Worm (Caenorhabditis elegans) whole organism, L3 larva: ENCODE results near the gene clec-146.

ENCODE experiments used
- ZK546.5 ChIP-seq: sonication (generic microtip); optimal IDR thresholded peaks from 2 replicates; lab custom pipeline; 2017; ENCODE audit warnings: missing biosample characterization, missing genetic modification characterization
- aly-2 ChIP-seq: fragments of 150-350 bp; optimal IDR thresholded peaks from 2 replicates; lab custom pipeline; 2014; ENCODE audit warnings: missing biosample characterization, missing genetic modification characterization
- ceh-28 ChIP-seq: fragments of 150-350 bp; optimal IDR thresholded peaks from 2 replicates; lab custom pipeline; 2014; ENCODE audit warnings: missing biosample characterization, missing genetic modification reagents, missing genetic modification characterization
- ceh-82 ChIP-seq: fragments of 150-350 bp; optimal IDR thresholded peaks from 2 replicates; lab custom pipeline; 2014; ENCODE audit warnings: missing biosample characterization, missing genetic modification characterization
- ceh-9 ChIP-seq: sonication (generic microtip); optimal IDR thresholded peaks from 2 replicates; lab custom pipeline; 2018; ENCODE audit warnings: missing biosample characterization, missing genetic modification characterization
- daf-12 ChIP-seq: fragments of 150-350 bp; optimal IDR thresholded peaks from 2 replicates; lab custom pipeline; 2014; ENCODE audit warnings: missing biosample characterization, missing genetic modification reagents, missing genetic modification characterization
- egl-27 ChIP-seq: sonication (generic microtip); optimal IDR thresholded peaks from 4 replicates; lab custom pipeline; 2017; ENCODE audit warnings: missing biosample characterization, missing genetic modification reagents, missing genetic modification characterization
- egl-5 ChIP-seq: fragments of 150-350 bp; optimal IDR thresholded peaks from 2 replicates; lab custom pipeline; 2017; ENCODE audit warnings: missing biosample characterization, missing genetic modification reagents, missing genetic modification characterization, inconsistent platforms
- elt-1 ChIP-seq: fragments of 150-350 bp; optimal IDR thresholded peaks from 2 replicates; lab custom pipeline; 2014; ENCODE audit warnings: missing biosample characterization, missing genetic modification characterization
- elt-2 ChIP-seq: sonication (generic microtip); optimal IDR thresholded peaks from 2 replicates; lab custom pipeline; 2016; ENCODE audit warnings: missing genetic modification reagents, mild to moderate bottlenecking, missing genetic modification characterization, missing compliant biosample characterization
- eor-1 ChIP-seq, 2 experiments: fragments of 150-350 bp; optimal IDR thresholded peaks; 2 replicates each; lab custom pipeline; 2014 to 2018; ENCODE audit warnings: missing biosample characterization in 2 of 2, missing genetic modification characterization in 2 of 2
- fkh-10 ChIP-seq: sonication (generic microtip); optimal IDR thresholded peaks from 2 replicates; lab custom pipeline; 2017; ENCODE audit warnings: missing biosample characterization, missing genetic modification reagents, missing genetic modification characterization
- fos-1 ChIP-seq: fragments of 150-350 bp; optimal IDR thresholded peaks from 2 replicates; lab custom pipeline; 2014; ENCODE audit warnings: missing biosample characterization, missing genetic modification characterization
- hmg-11 ChIP-seq: sonication (generic microtip); optimal IDR thresholded peaks from 2 replicates; lab custom pipeline; 2016; ENCODE audit warnings: missing genetic modification characterization, missing compliant biosample characterization
- jun-1 ChIP-seq: fragments of 150-350 bp; optimal IDR thresholded peaks from 2 replicates; lab custom pipeline; 2014; ENCODE audit warnings: missing biosample characterization, missing genetic modification reagents, missing genetic modification characterization
- lin-15B ChIP-seq: fragments of 150-350 bp; optimal IDR thresholded peaks from 2 replicates; lab custom pipeline; 2014; ENCODE audit warnings: missing biosample characterization, missing genetic modification characterization
- lin-39 ChIP-seq: fragments of 150-350 bp; optimal IDR thresholded peaks from 2 replicates; lab custom pipeline; 2018; ENCODE audit warnings: missing biosample characterization, missing genetic modification reagents, missing genetic modification characterization
- mdl-1 ChIP-seq: fragments of 150-350 bp; optimal IDR thresholded peaks from 2 replicates; lab custom pipeline; 2014; ENCODE audit warnings: missing biosample characterization, missing genetic modification characterization
- mml-1 ChIP-seq: fragments of 150-350 bp; sonication (generic microtip); optimal IDR thresholded peaks from 3 replicates; lab custom pipeline; 2014; ENCODE audit warnings: missing biosample characterization, missing genetic modification characterization
- nfya-1 ChIP-seq: sonication (generic microtip); optimal IDR thresholded peaks from 2 replicates; lab custom pipeline; 2017; ENCODE audit warnings: missing genetic modification characterization, mild to moderate bottlenecking, missing compliant biosample characterization, antibody characterized with exemption, moderate library complexity; ENCODE audit not compliant: insufficient read depth
- nhr-11 ChIP-seq: fragments of 150-350 bp; optimal IDR thresholded peaks from 2 replicates; lab custom pipeline; 2014; ENCODE audit warnings: missing biosample characterization, missing genetic modification characterization
- nhr-12 ChIP-seq: fragments of 150-350 bp; optimal IDR thresholded peaks from 2 replicates; lab custom pipeline; 2014; ENCODE audit warnings: missing biosample characterization, missing genetic modification characterization
- nhr-23 ChIP-seq: fragments of 150-350 bp; optimal IDR thresholded peaks from 2 replicates; lab custom pipeline; 2014; ENCODE audit warnings: missing biosample characterization, missing genetic modification reagents, missing genetic modification characterization
- nhr-25 ChIP-seq: sonication (generic microtip); optimal IDR thresholded peaks from 2 replicates; lab custom pipeline; 2017; ENCODE audit warnings: missing biosample characterization, missing genetic modification characterization
- nhr-28 ChIP-seq: fragments of 150-350 bp; optimal IDR thresholded peaks from 2 replicates; lab custom pipeline; 2014; ENCODE audit warnings: missing biosample characterization, missing genetic modification characterization
- nhr-43 ChIP-seq: sonication (generic microtip); optimal IDR thresholded peaks from 2 replicates; lab custom pipeline; 2016; ENCODE audit warnings: mild to moderate bottlenecking, missing genetic modification characterization, missing compliant biosample characterization; ENCODE audit not compliant: poor library complexity, severe bottlenecking
- pha-4 ChIP-seq: fragments of 150-350 bp; optimal IDR thresholded peaks from 2 replicates; lab custom pipeline; 2014; ENCODE audit warnings: missing biosample characterization, missing genetic modification reagents, missing genetic modification characterization
- sea-2 ChIP-seq: fragments of 150-350 bp; sonication (generic microtip); optimal IDR thresholded peaks from 4 replicates; lab custom pipeline; 2014; ENCODE audit warnings: missing biosample characterization, missing genetic modification reagents, missing genetic modification characterization
- skn-1 ChIP-seq: fragments of 150-350 bp; optimal IDR thresholded peaks from 2 replicates; lab custom pipeline; 2014; ENCODE audit warnings: missing biosample characterization, missing genetic modification characterization
- snpc-4 ChIP-seq: fragments of 150-350 bp; optimal IDR thresholded peaks from 2 replicates; lab custom pipeline; 2014; ENCODE audit warnings: missing biosample characterization, missing genetic modification characterization
- unc-39 ChIP-seq: sonication (generic microtip); optimal IDR thresholded peaks from 4 replicates; lab custom pipeline; 2017; ENCODE audit warnings: missing biosample characterization, missing genetic modification characterization
- unc-62 ChIP-seq: fragments of 150-350 bp; sonication (generic microtip); optimal IDR thresholded peaks from 4 replicates; lab custom pipeline; 2014; ENCODE audit warnings: missing biosample characterization, missing genetic modification reagents, missing genetic modification characterization
- zag-1 ChIP-seq: fragments of 150-350 bp; optimal IDR thresholded peaks from 2 replicates; lab custom pipeline; 2014; ENCODE audit warnings: missing biosample characterization, missing genetic modification characterization
- ztf-11 ChIP-seq: fragments of 150-350 bp; optimal IDR thresholded peaks from 2 replicates; lab custom pipeline; 2014; ENCODE audit warnings: missing biosample characterization, missing genetic modification characterization
- ztf-4 ChIP-seq: fragments of 150-350 bp; optimal IDR thresholded peaks from 2 replicates; lab custom pipeline; 2014; ENCODE audit warnings: missing biosample characterization, missing genetic modification characterization

Gene clec-146

ce11 chrII:13600904-13601303 lies 7.3 kb upstream of the clec-146 start, which contains the start of gene csp-1:
TSS of gene csp-1 (plus strand) at chrII:13601204.
- TF ChIP-seq egl-5 (tag; lab: Kevin White, UChicago) (no peak), unc-39 (no peak), ZK546.5 (tag; lab: Kevin White, UChicago) (no peak), egl-27 (tag; lab: Kevin White, UChicago) (no peak), nhr-23 (no peak), aly-2 (no peak), elt-2 (no peak), ztf-4 (no peak), nhr-12 (tag; lab: Kevin White, UChicago) (no peak), jun-1 (tag; lab: Kevin White, UChicago) (no peak), nhr-25 (tag; lab: Kevin White, UChicago) (no peak), lin-15B (no peak), mdl-1 (tag; lab: Kevin White, UChicago) (no peak)
- TF ChIP-seq, all 47 proteins: peak for 0

- TF ChIP-seq elt-2 (peak; percentile 11), pha-4 (tag; lab: Kevin White, UChicago) (peak; percentile 64), ceh-82 (no peak), snpc-4 (tag; lab: Kevin White, UChicago) (peak; percentile 58), lin-39 (tag; lab: Kevin White, UChicago) (peak; percentile 32), mml-1 (no peak), egl-27 (tag; lab: Kevin White, UChicago) (no peak), unc-62 (no peak), nfya-1 (tag; lab: Kevin White, UChicago) (peak; percentile 83), nhr-23 (peak; percentile 69), nhr-25 (tag; lab: Kevin White, UChicago) (peak; percentile 22), nhr-28 (tag; lab: Kevin White, UChicago) (no peak), lin-15B (peak; percentile 61)
- TF ChIP-seq, all 47 proteins: peak for 8
These were observed 3.0 kb upstream of the clec-146 start, which contains the start of the genes fbxc-23 and csc-1 for ce11 chrII:13596505-13596977. TSS of gene fbxc-23 (minus strand) at chrII:13596555. TSS of gene csc-1 (plus strand) at chrII:13596955.

- TF ChIP-seq ztf-4 (no peak), hmg-11 (tag; lab: Kevin White, UChicago) (no peak), nhr-43 (tag; lab: Kevin White, UChicago) (no peak), aly-2 (no peak), nhr-28 (tag; lab: Kevin White, UChicago) (no peak), eor-1 (tag; optimal IDR thresholded peaks at IDR 0.05; lab: Kevin White, UChicago) (no peak), skn-1 (no peak), unc-39 (no peak), mdl-1 (tag; lab: Kevin White, UChicago) (no peak)
These were observed 1.7 kb upstream of the clec-146 start for ce11 chrII:13595279-13595678.

ce11 chrII:13590461-13590860 lies 3.1 kb downstream of the clec-146 start, which contains the start of gene clec-145:
TSS of gene clec-145 (minus strand) at chrII:13590561.
- no peak for TF ChIP-seq egl-5 (tag; lab: Kevin White, UChicago)
- no peak for TF ChIP-seq sea-2 (GFP tag; lab: Kevin White, UChicago)
- no peak for TF ChIP-seq nfya-1 (tag; lab: Kevin White, UChicago)
- no peak for TF ChIP-seq ceh-28 (tag; lab: Kevin White, UChicago)
- no peak for TF ChIP-seq ztf-11
- TF ChIP-seq nhr-12 (tag; lab: Kevin White, UChicago), result no peak
- TF ChIP-seq unc-62, result no peak
- no peak for TF ChIP-seq fkh-10 (GFP tag; lab: Kevin White, UChicago)
- TF ChIP-seq nhr-43 (tag; lab: Kevin White, UChicago), result no peak
- no peak for TF ChIP-seq pha-4 (tag; lab: Kevin White, UChicago)

ce11 chrII:13585655-13586170 lies 7.9 kb downstream of the clec-146 start, which contains the start of gene Y48E1B.8:
TSS of gene Y48E1B.8 (plus strand) at chrII:13585705.
- TF ChIP-seq mml-1, result no peak
- no peak for TF ChIP-seq unc-62
- no peak for TF ChIP-seq elt-1
- TF ChIP-seq nhr-11 (tag; lab: Kevin White, UChicago), result no peak
- no peak for TF ChIP-seq sea-2 (GFP tag; lab: Kevin White, UChicago)
- no peak for TF ChIP-seq ceh-9
- TF ChIP-seq fos-1 (tag; lab: Kevin White, UChicago), result no peak
- TF ChIP-seq daf-12 (tag; lab: Kevin White, UChicago), result no peak
- no peak for TF ChIP-seq unc-39
- TF ChIP-seq zag-1 (tag; lab: Kevin White, UChicago), result no peak
- no peak for TF ChIP-seq mdl-1 (tag; lab: Kevin White, UChicago)
- no peak for TF ChIP-seq pha-4 (tag; lab: Kevin White, UChicago)
- no peak for TF ChIP-seq fkh-10 (GFP tag; lab: Kevin White, UChicago)
- no peak for TF ChIP-seq nhr-23
- no peak for TF ChIP-seq jun-1 (tag; lab: Kevin White, UChicago)
- no peak for TF ChIP-seq egl-27 (tag; lab: Kevin White, UChicago)
- TF ChIP-seq ztf-4, result no peak
